Worm (Caenorhabditis elegans) whole organism, mixed stage, embryonic: ENCODE measurements around the gene nhr-101.

Experiments
- nhr-12 ChIP-seq: fragments of 150-350 bp; optimal IDR thresholded peaks from 2 replicates; lab custom pipeline; 2014; ENCODE audit warnings: missing biosample characterization, missing genetic modification characterization
- unc-39 ChIP-seq: fragments of 150-350 bp; optimal IDR thresholded peaks from 2 replicates; lab custom pipeline; 2014; ENCODE audit warnings: missing biosample characterization, missing genetic modification characterization
- unc-62 ChIP-seq: fragments of 150-350 bp; optimal IDR thresholded peaks from 2 replicates; lab custom pipeline; 2014; ENCODE audit warnings: missing biosample characterization, missing genetic modification reagents, missing genetic modification characterization

- TF ChIP-seq unc-39 (tag; lab: Kevin White, UChicago) (no peak), unc-62 (GFP tag; lab: Kevin White, UChicago) (no peak), nhr-12 (tag; lab: Kevin White, UChicago) (no peak)
These were observed at the start of gene nhr-101, which contains the start of gene pms-2 for ce11 chrV:11570169-11570651.
